Worm (Caenorhabditis elegans): ENCODE measurements around the gene H40L08.7.
A peak's percentile ranks its signal among the peaks of the same experiment; 100 is the strongest.

DNA sequence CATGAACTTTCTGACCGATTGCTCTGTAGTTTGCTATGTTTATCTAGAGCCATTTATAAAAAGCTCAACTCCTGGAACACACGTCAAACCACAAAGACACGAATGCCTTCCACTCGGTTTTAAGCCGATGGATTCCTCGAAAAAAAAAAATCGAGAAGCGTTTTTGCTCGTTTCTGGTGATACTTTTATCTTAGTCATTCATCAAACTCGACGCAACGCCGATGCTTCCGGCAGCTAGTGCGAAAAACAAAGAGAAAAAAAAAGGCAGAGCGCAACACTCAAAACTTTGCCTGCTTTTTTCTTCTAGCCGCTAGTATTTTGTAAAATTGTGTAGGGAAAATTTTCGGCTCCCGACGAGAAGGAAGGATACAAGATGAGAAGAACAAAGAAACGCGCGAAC lies 50.0 kb downstream of the H40L08.7 start:
- peak in 1 of 2 experiments; percentile 26 for TF ChIP-seq lsy-2 (tag; optimal IDR thresholded peaks at IDR 0.05)
- TF ChIP-seq fkh-10 (GFP tag; optimal IDR thresholded peaks at IDR 0.05), result no peak
- TF ChIP-seq jun-1 (tag; optimal IDR thresholded peaks at IDR 0.05), result no peak
- no peak for TF ChIP-seq nhr-28 (tag; optimal IDR thresholded peaks at IDR 0.05)
- TF ChIP-seq snpc-4 (tag; optimal IDR thresholded peaks at IDR 0.05), result no peak
- TF ChIP-seq aha-1 (tag), result peak; percentile 50
- no peak for TF ChIP-seq hmg-1.1 (GFP tag; IDR thresholded peaks at IDR 0.05)
- no peak for TF ChIP-seq hlh-30 (tag; optimal IDR thresholded peaks at IDR 0.05; ENCODE audit: insufficient read depth)
- TF ChIP-seq F49E8.2 (tag; optimal IDR thresholded peaks at IDR 0.05; ENCODE audit: borderline replicate concordance), result no peak
- TF ChIP-seq ceh-32 (tag; optimal IDR thresholded peaks at IDR 0.05; ENCODE audit: poor library complexity), result no peak
